Fruit fly (Drosophila melanogaster): ENCODE measurements around the gene CG7518.

DNA sequence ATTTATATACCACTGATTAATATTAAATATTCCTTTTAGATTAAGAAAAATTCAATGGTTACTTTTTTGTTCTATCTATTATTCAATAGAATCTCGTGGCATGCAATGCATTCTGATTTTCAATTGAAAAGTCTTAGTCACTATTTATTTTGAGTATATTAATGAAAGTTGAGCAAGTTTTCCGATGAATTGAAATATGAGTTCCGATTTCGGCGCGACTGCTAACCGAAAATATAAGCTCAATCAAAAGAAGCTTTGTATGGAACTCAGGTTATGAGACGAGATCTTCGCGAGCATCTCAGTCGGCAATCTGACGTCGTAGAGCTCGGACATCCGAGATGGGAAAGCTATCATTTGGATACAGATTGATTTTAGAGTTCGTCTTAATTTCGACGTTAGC, 40.2 kb downstream of the CG7518 start, which contains the start of gene CG11668:
- no peak for TF ChIP-seq pan (optimal IDR thresholded peaks at IDR 0.05)
- TF ChIP-seq br (GFP tag; optimal IDR thresholded peaks at IDR 0.05) = no peak
- TF ChIP-seq psq (GFP tag; optimal IDR thresholded peaks at IDR 0.05) = no peak
- no peak for TF ChIP-seq rgr (GFP tag; optimal IDR thresholded peaks at IDR 0.05)
- TF ChIP-seq usp (GFP tag; optimal IDR thresholded peaks at IDR 0.05) = no peak
- no peak for TF ChIP-seq sv (GFP tag; optimal IDR thresholded peaks at IDR 0.05)
- no peak for TF ChIP-seq OdsH (GFP tag; optimal IDR thresholded peaks at IDR 0.05)
- TF ChIP-seq dsf (GFP tag; optimal IDR thresholded peaks at IDR 0.05; ENCODE audit: borderline replicate concordance) = no peak
- TF ChIP-seq Hr83 (GFP tag; optimal IDR thresholded peaks at IDR 0.05; ENCODE audit: poor library complexity, severe bottlenecking) = no peak
- TF ChIP-seq lola (GFP tag; optimal IDR thresholded peaks at IDR 0.05) = no peak
- TF ChIP-seq N (GFP tag; optimal IDR thresholded peaks at IDR 0.05) = no peak
- TF ChIP-seq brk (GFP tag; optimal IDR thresholded peaks at IDR 0.05) = no peak
